Fruit fly (Drosophila melanogaster): Measurements from ENCODE around the gene Dab.

DNA sequence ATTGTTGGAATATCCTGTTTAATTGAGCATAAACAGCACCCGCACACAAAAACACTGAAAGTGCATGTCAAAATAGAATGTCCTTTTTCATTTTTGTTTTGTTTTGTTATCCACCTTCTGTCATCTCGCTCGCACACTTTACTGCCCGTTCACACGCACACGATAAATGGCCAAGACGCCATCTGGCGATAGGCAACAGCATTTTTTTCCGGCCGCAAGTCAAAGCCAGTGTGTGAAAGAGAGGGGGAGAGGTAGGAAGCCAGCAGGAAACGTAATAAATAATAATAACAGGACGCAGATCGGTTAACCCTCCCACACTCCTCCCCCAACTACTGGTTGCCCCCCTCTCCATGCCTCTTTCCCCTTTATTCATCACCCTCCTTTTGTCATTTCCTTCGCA, 57.9 kb downstream of the Dab start:
- TF ChIP-seq fd85E (GFP tag; optimal IDR thresholded peaks at IDR 0.05) (no peak), CG6792 (GFP tag; optimal IDR thresholded peaks at IDR 0.05) (peak; percentile 4), CG11902 (GFP tag; optimal IDR thresholded peaks at IDR 0.05) (no peak), vri (GFP tag; optimal IDR thresholded peaks at IDR 0.05) (no peak), CG11294 (GFP tag; IDR thresholded peaks at IDR 0.05) (no peak), Sox102F (GFP tag; optimal IDR thresholded peaks at IDR 0.05) (peak; percentile 11), achi (GFP tag; optimal IDR thresholded peaks at IDR 0.05) (no peak), CG6276 (GFP tag; optimal IDR thresholded peaks at IDR 0.05) (peak; percentile 2)
